Fruit fly (Drosophila melanogaster): ENCODE data around the gene epsilonCOP.

The epsilonCOP gene

dm6 chr2L:6498448-6498847, 9.6 kb downstream of the epsilonCOP start, which contains the start of gene CG31637 (continued):
- TF ChIP-seq CG4318 (GFP tag; optimal IDR thresholded peaks at IDR 0.05) (no peak), CG15336 (GFP tag; IDR thresholded peaks at IDR 0.05) (no peak), esn (GFP tag; optimal IDR thresholded peaks at IDR 0.05) (peak; percentile 24), CG8632 (GFP tag; optimal IDR thresholded peaks at IDR 0.05) (no peak), pdm3 (GFP tag; optimal IDR thresholded peaks at IDR 0.05) (no peak), dsx (GFP tag; optimal IDR thresholded peaks at IDR 0.05; ENCODE audit: poor library complexity, severe bottlenecking) (peak; percentile 6), ss (GFP tag; optimal IDR thresholded peaks at IDR 0.05) (no peak), Blimp-1 (GFP tag; optimal IDR thresholded peaks at IDR 0.05) (no peak), vri (GFP tag; optimal IDR thresholded peaks at IDR 0.05) (no peak), dac (GFP tag; optimal IDR thresholded peaks at IDR 0.05) (no peak), CG3032 (tag; optimal IDR thresholded peaks at IDR 0.05) (peak; percentile 18), net (GFP tag; optimal IDR thresholded peaks at IDR 0.05) (no peak), CG10631 (GFP tag; optimal IDR thresholded peaks at IDR 0.05) (no peak), CG6163 (GFP tag; IDR thresholded peaks at IDR 0.05) (0 out of 3 replicates have a peak, but pooled peaks have one; percentile 12), CG16779 (tag; optimal IDR thresholded peaks at IDR 0.05) (no peak), CG6276 (GFP tag; optimal IDR thresholded peaks at IDR 0.05) (no peak)

dm6 chr2L:6500648-6501325, 11.9 kb downstream of the epsilonCOP start:
- peak; percentile 32 for TF ChIP-seq fkh (GFP tag; optimal IDR thresholded peaks at IDR 0.05)
- TF ChIP-seq Blimp-1 (GFP tag; optimal IDR thresholded peaks at IDR 0.05): no peak

- TF ChIP-seq CG32006 (GFP tag; optimal IDR thresholded peaks at IDR 0.05) (peak; percentile 25), CG8119 (GFP tag; IDR thresholded peaks at IDR 0.05) (peak; percentile 54; the same call in 2 of the 3 replicates), CG6276 (GFP tag; optimal IDR thresholded peaks at IDR 0.05) (peak; percentile 80), Met (GFP tag; optimal IDR thresholded peaks at IDR 0.05) (no peak), CG15336 (GFP tag; IDR thresholded peaks at IDR 0.05) (peak; percentile 57), spab (GFP tag; optimal IDR thresholded peaks at IDR 0.05) (no peak), eg (GFP tag; IDR thresholded peaks at IDR 0.05) (peak; percentile 67; the same call in 2 of the 3 replicates), CG11294 (GFP tag; IDR thresholded peaks at IDR 0.05) (no peak)
These were observed 14.2 kb downstream of the epsilonCOP start for dm6 chr2L:6502887-6503723.

- TF ChIP-seq fkh (GFP tag; optimal IDR thresholded peaks at IDR 0.05): no peak
- peak; percentile 56 for TF ChIP-seq CG6276 (GFP tag; optimal IDR thresholded peaks at IDR 0.05)
- no peak for TF ChIP-seq ss (GFP tag; optimal IDR thresholded peaks at IDR 0.05)
- no peak for TF ChIP-seq Eip78C (GFP tag)
- TF ChIP-seq cyc (GFP tag; optimal IDR thresholded peaks at IDR 0.05): no peak
- TF ChIP-seq dsx (GFP tag; optimal IDR thresholded peaks at IDR 0.05; ENCODE audit: poor library complexity, severe bottlenecking): no peak
- TF ChIP-seq CG6854 (GFP tag; optimal IDR thresholded peaks at IDR 0.05): no peak
These were observed 14.8 kb downstream of the epsilonCOP start for dm6 chr2L:6503724-6504037.

DNA sequence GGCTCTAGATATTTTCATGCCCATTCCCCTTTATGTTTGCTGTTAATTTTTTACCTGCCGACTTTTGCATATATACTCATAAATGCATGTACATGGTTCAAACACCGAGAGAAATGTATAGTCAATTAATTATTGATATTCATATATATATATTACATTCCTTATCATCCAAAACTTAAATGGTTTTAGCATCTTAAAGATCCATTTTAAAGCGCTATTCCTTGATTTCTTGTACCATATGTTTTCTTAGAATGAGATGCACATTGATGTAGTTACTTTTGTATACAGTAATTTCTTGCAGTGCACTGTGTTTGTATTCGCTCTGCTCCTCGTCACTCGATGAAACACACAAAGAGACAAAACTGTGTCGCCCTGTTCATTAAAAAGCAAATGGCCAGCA, 19.8 kb downstream of the epsilonCOP start:
- TF ChIP-seq CG11294 (GFP tag; IDR thresholded peaks at IDR 0.05) (peak; percentile 25; the same call in 1 of the 2 replicates), Smox (GFP tag; optimal IDR thresholded peaks at IDR 0.05) (no peak), CG3032 (tag; optimal IDR thresholded peaks at IDR 0.05) (peak; percentile 46), CG6792 (GFP tag; optimal IDR thresholded peaks at IDR 0.05) (peak; percentile 64), Met (GFP tag; optimal IDR thresholded peaks at IDR 0.05) (peak; percentile 37), lz (GFP tag; optimal IDR thresholded peaks at IDR 0.05) (peak; percentile 16), CG9139 (GFP tag; optimal IDR thresholded peaks at IDR 0.05) (peak; percentile 11), salr (GFP tag; optimal IDR thresholded peaks at IDR 0.05) (peak in 1 of 2 experiments; percentile 12), CG32006 (GFP tag; optimal IDR thresholded peaks at IDR 0.05) (peak; percentile 75), cyc (GFP tag; optimal IDR thresholded peaks at IDR 0.05) (peak; percentile 41), CG10669 (GFP tag; optimal IDR thresholded peaks at IDR 0.05) (peak; percentile 44), CG8319 (GFP tag; optimal IDR thresholded peaks at IDR 0.05) (peak; percentile 41), CG11902 (GFP tag; optimal IDR thresholded peaks at IDR 0.05) (peak; percentile 53), vri (GFP tag; optimal IDR thresholded peaks at IDR 0.05) (no peak), svp (GFP tag) (no peak), Sox14 (GFP tag; optimal IDR thresholded peaks at IDR 0.05) (peak; percentile 28), fd85E (GFP tag; optimal IDR thresholded peaks at IDR 0.05) (no peak), esn (GFP tag; optimal IDR thresholded peaks at IDR 0.05) (peak; percentile 56), Eip78C (GFP tag) (peak; percentile 90), net (GFP tag; optimal IDR thresholded peaks at IDR 0.05) (peak; percentile 54), CG10631 (GFP tag; optimal IDR thresholded peaks at IDR 0.05) (peak; percentile 56), CG31627 (GFP tag; optimal IDR thresholded peaks at IDR 0.05) (peak; percentile 43), CG6163 (GFP tag; IDR thresholded peaks at IDR 0.05) (peak; percentile 68; the same call in 2 of the 3 replicates), Sox102F (GFP tag; optimal IDR thresholded peaks at IDR 0.05) (peak; percentile 37)
